Worm (Caenorhabditis elegans) whole organism, midembryonic: ENCODE results near the gene Y43F8A.1.

Source experiments
- T22C8.4 ChIP-seq: fragments of 200-800 bp; sonication (Bioruptor generic); IDR thresholded peaks from 2 replicates; pipeline ENCODE4 v1.3.6; 2022; ENCODE audit warnings: missing genetic modification characterization, missing compliant biosample characterization
- cog-1 ChIP-seq: sonication (generic microtip); optimal IDR thresholded peaks from 2 replicates; lab custom pipeline; 2016; ENCODE audit warnings: missing genetic modification characterization, missing compliant biosample characterization
- flt-1 ChIP-seq: fragments of 200-800 bp; sonication (Bioruptor generic); IDR thresholded peaks from 2 replicates; pipeline ENCODE4 v1.3.6; 2022; ENCODE audit warnings: missing genetic modification characterization, missing compliant biosample characterization
- klf-2 ChIP-seq: fragments of 200-800 bp; sonication (Bioruptor generic); conservative IDR thresholded peaks from 2 replicates; pipeline ENCODE4 v1.3.6; 2022; ENCODE audit warnings: missing genetic modification reagents, missing genetic modification characterization, missing compliant biosample characterization
- med-1 ChIP-seq: sonication (generic microtip); optimal IDR thresholded peaks from 2 replicates; lab custom pipeline; 2017; ENCODE audit warnings: missing genetic modification characterization, mild to moderate bottlenecking, missing compliant biosample characterization, antibody characterized with exemption, missing genetic modification reagents; ENCODE audit not compliant: insufficient read depth
- ref-1 ChIP-seq: fragments of 200-800 bp; sonication (Bioruptor generic); conservative IDR thresholded peaks from 2 replicates; pipeline ENCODE4 v1.3.6; 2022; ENCODE audit warnings: missing genetic modification reagents, missing genetic modification characterization, missing compliant biosample characterization
- tab-1 ChIP-seq: fragments of 200-800 bp; sonication (Bioruptor generic); IDR thresholded peaks from 2 replicates; pipeline ENCODE4 v1.3.6; 2022; ENCODE audit warnings: missing genetic modification characterization, missing compliant biosample characterization
- ztf-23 ChIP-seq: fragments of 200-800 bp; sonication (Bioruptor generic); IDR thresholded peaks from 2 replicates; pipeline ENCODE4 v1.3.6; 2022; ENCODE audit warnings: missing genetic modification reagents, missing genetic modification characterization, missing compliant biosample characterization
- ztf-29 ChIP-seq: fragments of 200-800 bp; sonication (Bioruptor generic); IDR thresholded peaks from 2 replicates; pipeline ENCODE4 v1.3.6; 2022; ENCODE audit warnings: missing genetic modification reagents, missing genetic modification characterization, missing compliant biosample characterization

DNA sequence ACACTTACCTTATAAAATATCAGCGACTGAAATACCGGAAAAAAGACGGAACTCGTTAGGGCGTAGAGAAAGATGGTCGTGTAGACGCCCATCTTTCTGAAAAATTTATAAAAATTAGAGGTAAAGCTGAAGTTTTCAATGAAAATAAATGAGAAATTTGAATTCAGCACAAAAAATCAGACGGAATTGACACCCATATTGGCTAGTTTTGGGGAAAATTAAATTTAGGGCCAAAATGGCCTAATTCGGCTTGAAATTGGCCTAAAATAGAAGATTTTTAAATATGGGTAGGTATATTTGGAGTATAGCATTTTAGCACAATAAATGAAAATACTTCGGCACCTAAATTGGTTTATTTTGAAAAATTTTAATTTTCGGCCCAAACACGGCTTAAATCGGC is 19.7 kb downstream of the Y43F8A.1 start, which contains the start of gene slcr-46.2:
- TF ChIP-seq med-1 (GFP tag; lab: Kevin White, UChicago) (no peak), flt-1 (GFP tag; lab: Robert Waterston, UW) (no peak), T22C8.4 (no peak), tab-1 (GFP tag; lab: Robert Waterston, UW) (no peak), klf-2 (GFP tag; lab: Robert Waterston, UW) (no peak), cog-1 (tag; lab: Kevin White, UChicago) (no peak), ztf-23 (GFP tag; lab: Robert Waterston, UW) (no peak), ref-1 (no peak), ztf-29 (GFP tag; lab: Robert Waterston, UW) (no peak)
